Worm (Caenorhabditis elegans): Measurements from ENCODE around the gene thoc-2.

thoc-2 gene

DNA sequence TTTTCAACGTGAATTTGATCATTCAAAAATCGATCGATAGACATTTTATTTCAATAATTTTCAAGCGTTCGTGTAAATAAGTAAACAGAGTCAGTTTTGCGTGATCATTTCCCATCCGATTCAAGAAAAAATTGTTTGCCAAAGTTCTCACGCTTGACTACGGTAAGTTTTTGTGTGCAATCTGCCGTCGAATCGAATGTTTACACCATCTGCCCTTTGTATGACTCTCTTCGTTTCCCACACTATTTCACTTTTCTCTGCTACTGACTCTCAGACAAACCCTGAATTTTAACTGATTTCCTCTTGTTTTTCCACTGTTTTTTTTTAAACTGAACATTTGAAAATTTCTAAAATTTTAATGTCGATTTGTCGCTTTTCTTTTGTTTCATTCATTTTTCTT, 23.1 kb upstream of the thoc-2 start (continued):
- TF ChIP-seq nhr-28 (tag; optimal IDR thresholded peaks at IDR 0.05): no peak
- no peak for TF ChIP-seq unc-30 (tag; optimal IDR thresholded peaks at IDR 0.05)
- TF ChIP-seq mep-1 (tag; optimal IDR thresholded peaks at IDR 0.05): peak; percentile 89
- peak; percentile 78 for TF ChIP-seq unc-86 (tag; optimal IDR thresholded peaks at IDR 0.05)
- TF ChIP-seq efl-1 (optimal IDR thresholded peaks at IDR 0.05): peak; percentile 85 to 86
- peak; percentile 75 to 97 for TF ChIP-seq efl-1 (GFP tag; optimal IDR thresholded peaks at IDR 0.05 in 1 of 2)
- TF ChIP-seq lin-13 (GFP tag; optimal IDR thresholded peaks at IDR 0.05): peak; percentile 90
- peak; percentile 93 for TF ChIP-seq nhr-71 (tag; optimal IDR thresholded peaks at IDR 0.05)
- TF ChIP-seq nhr-19 (GFP tag; conservative IDR thresholded peaks at IDR 0.05): peak; percentile 88
- TF ChIP-seq jun-1 (tag; optimal IDR thresholded peaks at IDR 0.05): peak; percentile 64
- TF ChIP-seq tlp-1 (tag; optimal IDR thresholded peaks at IDR 0.05): no peak
- TF ChIP-seq nhr-11 (tag; optimal IDR thresholded peaks at IDR 0.05): no peak
- peak; percentile 28 for TF ChIP-seq blmp-1 (tag; optimal IDR thresholded peaks at IDR 0.05)
- peak; percentile 30 for TF ChIP-seq pax-3 (tag; optimal IDR thresholded peaks at IDR 0.05)
- no peak for TF ChIP-seq ces-1 (GFP tag; optimal IDR thresholded peaks at IDR 0.05)
- peak in 3 of 6 experiments; percentile 25 to 68 (median 64) for TF ChIP-seq elt-3 (tag; optimal IDR thresholded peaks at IDR 0.05)
- peak; percentile 77 for TF ChIP-seq isw-1 (GFP tag; IDR thresholded peaks at IDR 0.05)
- peak; percentile 88 for TF ChIP-seq aly-2 (tag; optimal IDR thresholded peaks at IDR 0.05)
- TF ChIP-seq ztf-4 (tag; optimal IDR thresholded peaks at IDR 0.05): peak; percentile 68
- peak; percentile 49 for TF ChIP-seq pag-3 (tag; optimal IDR thresholded peaks at IDR 0.05; ENCODE audit: borderline replicate concordance, insufficient read depth)
- peak; percentile 84 for TF ChIP-seq dsc-1 (tag; optimal IDR thresholded peaks at IDR 0.05)
- no peak for TF ChIP-seq sptf-1 (tag; optimal IDR thresholded peaks at IDR 0.05)
- TF ChIP-seq aha-1 (tag; optimal IDR thresholded peaks at IDR 0.05): no peak
- peak; percentile 39 for TF ChIP-seq ceh-8 (GFP tag; optimal IDR thresholded peaks at IDR 0.05)
- no peak for TF ChIP-seq sox-4 (tag; optimal IDR thresholded peaks at IDR 0.05)
- TF ChIP-seq irx-1 (tag; optimal IDR thresholded peaks at IDR 0.05): peak; percentile 84
- TF ChIP-seq nhr-76 (tag; optimal IDR thresholded peaks at IDR 0.05): no peak
- no peak for TF ChIP-seq Y116A8C.19 (tag; optimal IDR thresholded peaks at IDR 0.05; ENCODE audit: borderline replicate concordance)
- TF ChIP-seq snu-23 (GFP tag; optimal IDR thresholded peaks at IDR 0.05): peak; percentile 95
- TF ChIP-seq ztf-11 (tag; optimal IDR thresholded peaks at IDR 0.05): peak in 1 of 2 experiments; percentile 40
- peak; percentile 98 to 99 for TF ChIP-seq lsy-2 (tag; optimal IDR thresholded peaks at IDR 0.05)
- peak; percentile 90 for TF ChIP-seq nhr-47 (tag; optimal IDR thresholded peaks at IDR 0.05)

- TF ChIP-seq lin-14 (GFP tag; optimal IDR thresholded peaks at IDR 0.05): no peak
- no peak for TF ChIP-seq nhr-20 (tag; optimal IDR thresholded peaks at IDR 0.05)
- no peak for TF ChIP-seq nhr-11 (tag; optimal IDR thresholded peaks at IDR 0.05)
- no peak for TF ChIP-seq nhr-85 (tag)
- no peak for TF ChIP-seq irx-1 (tag; optimal IDR thresholded peaks at IDR 0.05)
- TF ChIP-seq efl-3 (GFP tag; optimal IDR thresholded peaks at IDR 0.05): no peak
- no peak for TF ChIP-seq aha-1 (tag; optimal IDR thresholded peaks at IDR 0.05)
- no peak for TF ChIP-seq nhr-76 (tag; optimal IDR thresholded peaks at IDR 0.05)
These were observed 21.8 kb upstream of the thoc-2 start, which contains the start of the genes trmt-10C.2 and C56G2.22 for ce11 chrIII:6345968-6346498. TSS of gene trmt-10C.2 (plus strand) at chrIII:6346281. TSS of gene C56G2.22 (plus strand) at chrIII:6346448.

DNA sequence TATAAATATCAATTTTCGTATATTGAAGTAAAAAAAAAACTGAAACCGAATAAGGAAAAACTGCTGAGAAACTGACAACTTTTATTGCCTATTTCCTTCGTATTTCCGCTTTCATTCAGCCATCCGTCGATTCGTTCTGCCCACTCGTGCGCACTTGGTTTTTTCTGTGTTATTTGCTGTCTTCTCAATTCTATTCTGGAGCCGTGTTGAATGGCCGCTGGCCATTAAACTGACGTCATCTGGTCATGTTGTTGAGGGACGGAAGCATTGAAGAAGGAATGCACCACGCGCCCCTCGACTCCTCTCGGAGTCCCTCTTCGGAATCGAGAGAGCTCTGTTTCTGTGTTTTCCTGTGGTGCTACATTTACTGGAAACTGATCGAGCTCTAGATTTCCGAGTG, 19.3 kb upstream of the thoc-2 start:
- no peak for TF ChIP-seq snpc-4 (tag; optimal IDR thresholded peaks at IDR 0.05)
- no peak for TF ChIP-seq nhr-84 (tag; optimal IDR thresholded peaks at IDR 0.05)
- TF ChIP-seq nhr-85 (tag): no peak
- no peak for TF ChIP-seq nhr-19 (GFP tag; conservative IDR thresholded peaks at IDR 0.05)
- peak; percentile 46 for TF ChIP-seq irx-1 (tag; optimal IDR thresholded peaks at IDR 0.05)
- no peak for TF ChIP-seq lin-13 (GFP tag; optimal IDR thresholded peaks at IDR 0.05)
- TF ChIP-seq sptf-1 (tag; optimal IDR thresholded peaks at IDR 0.05): no peak
- TF ChIP-seq nhr-47 (tag; optimal IDR thresholded peaks at IDR 0.05): peak; percentile 52
- peak; percentile 67 for TF ChIP-seq nhr-71 (tag; optimal IDR thresholded peaks at IDR 0.05)
- no peak for TF ChIP-seq dpl-1 (GFP tag; optimal IDR thresholded peaks at IDR 0.05)
- TF ChIP-seq sup-37 (GFP tag; optimal IDR thresholded peaks at IDR 0.05): no peak
- no peak for TF ChIP-seq ceh-88 (GFP tag; IDR thresholded peaks at IDR 0.05)
- TF ChIP-seq C04F5.9 (tag; optimal IDR thresholded peaks at IDR 0.05): no peak
- no peak for TF ChIP-seq efl-1 (optimal IDR thresholded peaks at IDR 0.05)
- no peak for TF ChIP-seq efl-1 (GFP tag; optimal IDR thresholded peaks at IDR 0.05 in 1 of 2)
- no peak for TF ChIP-seq ceh-90 (tag; optimal IDR thresholded peaks at IDR 0.05)
- peak; percentile 21 for TF ChIP-seq swsn-7 (tag; optimal IDR thresholded peaks at IDR 0.05)
- no peak for TF ChIP-seq egl-27 (tag; optimal IDR thresholded peaks at IDR 0.05)
- TF ChIP-seq unc-86 (tag; optimal IDR thresholded peaks at IDR 0.05): peak; percentile 37
- no peak for TF ChIP-seq hpl-2 (GFP tag; optimal IDR thresholded peaks at IDR 0.05)
- peak; percentile 57 for TF ChIP-seq tbx-2 (tag; optimal IDR thresholded peaks at IDR 0.05)
- no peak for TF ChIP-seq ztf-11 (tag; optimal IDR thresholded peaks at IDR 0.05)
- no peak for TF ChIP-seq rnt-1 (tag; optimal IDR thresholded peaks at IDR 0.05)
- TF ChIP-seq lin-14 (GFP tag; optimal IDR thresholded peaks at IDR 0.05): peak; percentile 82
- no peak for TF ChIP-seq snu-23 (GFP tag; optimal IDR thresholded peaks at IDR 0.05)
- TF ChIP-seq unc-30 (tag; optimal IDR thresholded peaks at IDR 0.05): no peak
